Fruit fly (Drosophila melanogaster): ENCODE data around the gene soti.
A peak's percentile ranks its signal among the peaks of the same experiment; 100 is the strongest.

The soti gene

DNA sequence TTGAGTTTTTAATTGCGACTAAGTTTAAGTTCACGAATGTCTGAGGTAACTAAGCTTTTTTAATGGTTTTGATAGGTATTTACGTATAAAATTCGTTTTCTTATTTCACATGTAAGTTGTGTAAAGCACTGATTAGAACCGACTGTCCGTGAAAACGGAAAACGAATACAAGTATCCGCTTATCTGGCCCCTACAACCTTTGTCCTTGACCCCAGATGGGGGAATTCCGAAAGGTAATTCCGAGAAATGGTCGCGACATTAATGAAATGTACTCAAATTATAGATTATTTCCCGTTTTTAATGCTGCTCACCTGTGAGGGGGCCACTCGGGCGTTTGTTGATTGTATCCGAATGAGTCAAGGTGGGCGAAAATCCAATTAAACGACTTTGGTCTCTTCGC lies 14.6 kb downstream of the soti start:
- no peak for TF ChIP-seq CG17801 (GFP tag; optimal IDR thresholded peaks at IDR 0.05; ENCODE audit: partially characterized antibody)

DNA sequence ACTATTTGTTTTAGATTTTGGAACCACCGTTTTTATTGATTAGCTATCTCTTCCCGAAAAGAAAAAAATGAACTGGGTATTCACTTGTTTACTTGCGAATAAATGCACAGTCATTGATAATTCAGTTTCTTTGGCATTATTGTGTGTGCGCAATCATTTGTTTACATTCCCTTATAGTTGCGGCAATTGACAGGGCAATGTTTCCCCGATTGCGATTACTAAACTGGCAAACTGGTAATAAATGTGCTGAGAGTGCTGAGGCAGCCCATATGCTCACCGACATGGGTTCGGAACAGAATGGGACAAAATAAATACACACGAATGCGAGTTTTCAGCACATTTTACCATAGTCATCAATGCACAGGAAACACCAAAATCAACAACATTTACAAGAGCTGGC lies 15.6 kb downstream of the soti start:
- no peak for TF ChIP-seq CG17801 (GFP tag; optimal IDR thresholded peaks at IDR 0.05; ENCODE audit: partially characterized antibody)

DNA sequence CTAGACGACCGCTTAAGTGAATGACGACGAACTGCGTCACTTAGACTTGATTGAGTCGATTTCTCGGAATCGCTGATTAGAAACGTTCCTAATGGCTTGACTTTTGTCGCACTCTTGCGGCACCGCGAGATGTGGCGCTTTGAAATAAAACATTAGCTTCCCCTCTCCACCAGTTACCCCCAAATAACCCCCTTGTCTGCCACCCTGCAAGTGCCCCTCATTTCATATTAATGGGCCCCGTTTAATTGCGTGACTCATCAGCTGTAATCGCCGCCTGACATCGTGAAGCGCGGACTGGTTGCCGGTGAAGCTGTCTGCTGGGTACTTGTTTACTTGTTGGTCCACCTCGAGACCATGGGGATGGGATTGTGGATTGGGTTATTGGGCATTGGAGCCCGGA lies 17.3 kb downstream of the soti start:
- TF ChIP-seq CG17801 (GFP tag; optimal IDR thresholded peaks at IDR 0.05; ENCODE audit: partially characterized antibody): no peak

DNA sequence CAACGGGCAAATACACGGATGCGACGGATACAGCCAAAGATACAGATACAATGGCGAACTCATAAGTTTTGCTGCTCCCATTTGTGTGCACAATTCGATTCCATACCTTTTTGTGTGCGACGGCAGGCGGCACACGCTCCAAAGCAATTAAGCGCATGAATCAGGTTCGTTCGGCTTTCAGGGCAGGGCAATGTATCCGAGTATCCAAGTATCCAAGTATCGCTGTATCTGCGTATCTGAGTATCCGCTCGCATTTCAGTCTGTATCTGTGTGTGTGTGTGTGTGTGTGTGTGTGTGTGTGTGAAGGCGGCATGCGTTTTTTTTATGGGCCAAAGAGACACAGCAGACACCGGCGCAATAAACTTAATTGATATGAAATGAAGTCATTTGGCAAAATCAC lies 18.3 kb downstream of the soti start:
- no peak for TF ChIP-seq CG17801 (GFP tag; optimal IDR thresholded peaks at IDR 0.05; ENCODE audit: partially characterized antibody)

DNA sequence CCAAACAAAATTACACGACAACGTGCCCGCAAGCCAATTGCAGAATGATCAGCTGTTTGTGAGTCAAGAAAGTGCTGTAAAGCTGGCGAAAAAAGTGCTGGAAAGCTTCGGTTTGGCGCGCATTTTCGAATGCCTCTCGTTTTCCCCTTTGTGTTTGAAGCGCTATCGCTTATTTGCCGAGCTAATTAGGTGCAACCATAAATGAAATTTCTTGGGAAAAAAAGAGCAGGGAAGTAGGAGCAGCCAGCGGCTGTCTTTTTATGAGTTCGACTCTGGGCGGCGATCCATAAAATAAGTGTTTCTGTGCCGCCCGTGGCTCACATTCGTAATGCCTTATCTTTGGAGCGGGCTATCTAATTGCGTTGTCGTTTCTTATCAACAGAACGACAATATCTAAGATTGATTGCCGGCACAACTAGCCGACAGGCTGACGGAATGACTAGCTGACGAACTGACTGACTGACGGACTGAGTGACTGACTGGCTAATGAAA lies 19.7 kb downstream of the soti start, which contains the start of gene Dnaaf5:
Gene Dnaaf5 (minus strand): TSS at position 46 of the 492 bp plus-strand sequence.
- peak; percentile 66 for TF ChIP-seq CG17801 (GFP tag; optimal IDR thresholded peaks at IDR 0.05; ENCODE audit: partially characterized antibody)

DNA sequence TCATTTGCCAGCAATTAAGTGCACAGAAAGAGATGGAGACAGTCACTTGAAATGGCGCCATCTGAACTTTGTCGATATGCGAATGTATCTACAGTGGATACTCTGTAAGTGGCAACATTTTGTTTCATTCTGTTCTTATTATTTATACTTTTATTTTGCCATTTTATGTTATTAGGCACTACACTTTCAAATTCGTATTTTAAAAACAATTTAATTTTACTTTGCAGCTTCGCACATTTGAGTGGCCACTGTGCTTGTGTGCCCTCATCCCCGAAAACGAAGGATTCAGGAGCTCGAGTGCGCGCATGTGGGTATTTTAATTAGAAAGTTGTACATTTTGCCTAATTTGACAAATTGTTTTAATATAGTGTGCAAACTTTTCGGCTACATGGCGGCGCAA lies 24.1 kb downstream of the soti start:
- peak; percentile 22 for TF ChIP-seq CG17801 (GFP tag; optimal IDR thresholded peaks at IDR 0.05; ENCODE audit: partially characterized antibody)

DNA sequence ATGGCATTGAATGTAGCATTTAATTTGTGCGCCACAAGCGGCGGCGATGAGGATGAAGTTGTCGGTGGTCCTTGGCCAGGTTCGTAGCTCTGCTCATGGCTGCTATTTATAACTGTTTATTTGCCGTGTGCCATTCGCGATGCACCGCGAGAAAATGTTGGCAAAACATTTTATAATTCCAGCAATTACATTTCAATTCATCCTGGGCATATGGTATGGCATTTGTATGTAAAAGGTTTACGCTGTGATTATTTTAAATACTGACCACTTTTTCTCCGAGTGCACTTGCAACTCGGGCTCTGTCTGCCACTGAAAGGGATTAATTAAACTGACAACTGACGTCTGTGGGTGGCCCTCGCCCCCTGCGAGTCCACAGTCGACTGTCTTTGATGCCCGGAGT lies 24.9 kb downstream of the soti start:
- no peak for TF ChIP-seq CG17801 (GFP tag; optimal IDR thresholded peaks at IDR 0.05; ENCODE audit: partially characterized antibody)

DNA sequence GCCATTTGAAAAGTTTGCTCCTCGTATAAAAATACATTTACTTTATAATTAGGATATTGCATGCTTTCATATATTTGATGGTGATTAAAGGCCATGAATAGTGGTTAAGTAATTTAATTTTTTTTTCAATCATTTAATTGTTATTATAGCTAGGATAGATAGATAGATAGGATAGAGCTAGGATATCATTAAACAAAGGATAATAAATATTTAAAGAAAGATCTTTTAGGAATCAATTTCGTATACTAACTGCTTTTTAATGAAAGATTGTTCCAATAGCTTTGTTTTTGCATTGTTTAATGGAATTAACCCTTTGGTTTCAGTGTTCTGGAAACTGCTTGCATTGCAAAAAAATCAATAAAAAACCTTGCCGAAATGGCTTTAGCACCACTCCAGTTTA lies 26.9 kb downstream of the soti start:
- no peak for TF ChIP-seq CG17801 (GFP tag; optimal IDR thresholded peaks at IDR 0.05; ENCODE audit: partially characterized antibody)

DNA sequence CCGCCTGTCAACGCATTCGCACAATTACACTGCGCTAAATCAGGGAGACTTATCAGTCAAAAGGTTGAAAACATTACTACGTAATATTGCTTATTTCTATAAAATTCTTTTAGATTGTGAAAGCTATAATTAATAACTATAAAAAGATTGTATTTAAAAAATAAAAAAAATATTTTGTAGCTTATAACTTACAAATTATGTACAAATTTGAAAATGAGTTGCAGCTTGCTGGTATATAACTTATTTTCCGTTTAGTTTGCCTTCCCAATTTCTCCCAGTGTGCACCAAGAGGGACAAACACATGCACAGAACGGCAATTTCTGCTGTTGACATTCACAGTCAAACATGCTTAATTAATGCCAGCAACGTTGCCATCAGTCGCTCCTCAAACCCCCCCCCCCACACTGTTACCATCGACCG lies 27.8 kb downstream of the soti start:
- peak; percentile 88 for TF ChIP-seq CG17801 (GFP tag; optimal IDR thresholded peaks at IDR 0.05; ENCODE audit: partially characterized antibody)

DNA sequence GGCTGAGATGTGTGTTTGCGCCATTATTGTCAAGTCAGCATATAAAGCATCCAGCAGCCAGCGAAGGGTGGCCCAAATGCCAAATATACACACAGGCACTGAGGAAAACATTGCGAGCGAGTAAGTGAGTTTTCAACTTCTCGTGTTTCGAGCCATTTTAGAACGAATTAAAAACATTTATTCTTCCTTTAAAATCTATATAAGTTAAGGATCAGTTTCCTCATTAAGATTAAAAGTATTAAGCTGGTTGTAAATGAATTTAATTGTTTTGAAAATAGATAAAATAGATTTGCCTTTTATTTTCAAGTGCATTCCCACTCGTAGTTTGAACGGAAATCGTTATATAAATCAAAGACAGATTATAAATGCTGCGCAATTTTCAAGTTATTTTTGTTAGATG lies 30.1 kb downstream of the soti start:
- no peak for TF ChIP-seq CG17801 (GFP tag; optimal IDR thresholded peaks at IDR 0.05; ENCODE audit: partially characterized antibody)

DNA sequence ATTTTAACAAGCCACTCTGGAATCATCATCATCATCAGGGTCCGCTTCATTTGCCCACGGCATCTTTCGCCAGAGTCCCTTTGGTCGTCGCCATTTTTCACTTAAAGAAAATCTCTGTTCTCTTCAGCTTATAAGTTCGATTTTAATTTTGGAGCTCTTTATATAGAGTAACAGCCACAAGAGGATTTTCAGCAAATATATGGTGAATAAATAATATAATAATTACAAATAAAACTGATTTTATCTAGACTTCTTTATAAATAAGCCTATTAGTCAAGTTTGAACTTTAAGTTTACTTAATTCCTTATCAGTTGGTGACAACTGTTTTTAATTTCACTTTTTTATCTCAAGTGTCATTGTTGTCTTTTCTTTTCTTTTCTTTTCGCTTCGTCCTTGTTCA lies 33.0 kb downstream of the soti start:
- no peak for TF ChIP-seq CG17801 (GFP tag; optimal IDR thresholded peaks at IDR 0.05; ENCODE audit: partially characterized antibody)

DNA sequence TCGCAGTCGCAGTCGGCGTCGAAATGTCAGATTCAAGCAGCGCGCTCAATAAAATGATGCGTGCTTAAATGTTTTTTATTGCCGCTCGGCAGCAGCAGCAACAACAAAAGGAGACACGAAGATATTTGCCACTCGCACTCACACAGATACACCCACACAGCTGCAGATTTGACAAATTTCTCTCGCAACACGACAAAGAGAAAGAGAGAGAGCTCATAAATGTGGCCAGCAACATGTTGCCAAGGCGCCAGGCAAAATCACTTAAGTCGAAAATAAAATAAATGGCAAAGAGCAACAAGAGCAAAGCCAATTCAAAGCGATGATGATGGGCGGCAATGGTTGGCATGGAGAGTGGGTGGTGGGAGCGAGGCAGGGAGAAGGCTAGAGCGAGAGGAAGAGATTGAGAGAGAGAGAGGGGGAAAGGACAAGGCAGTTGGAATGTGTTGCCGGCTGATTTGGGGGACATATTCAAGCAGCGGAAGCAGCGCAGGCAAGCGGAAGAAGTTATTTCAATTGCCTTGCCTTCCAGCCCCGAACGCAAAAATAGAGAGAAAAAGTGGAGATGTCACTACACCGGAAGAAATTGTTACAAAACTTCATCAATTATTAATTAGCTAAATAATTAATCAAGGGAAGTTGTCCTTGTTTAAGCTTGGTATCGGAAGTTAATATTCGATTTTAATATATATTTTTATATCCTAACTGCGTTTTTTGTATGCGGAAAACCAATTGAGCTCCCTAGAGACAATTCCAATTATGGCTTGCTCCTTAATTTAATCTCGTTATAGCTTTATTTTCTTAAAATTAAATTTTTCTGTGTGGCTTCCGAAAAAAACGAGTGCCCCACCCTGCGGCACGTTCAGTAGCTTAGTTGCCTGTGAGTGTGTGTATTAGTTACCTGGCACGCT lies 34.4 kb downstream of the soti start:
- TF ChIP-seq CG17801 (GFP tag; optimal IDR thresholded peaks at IDR 0.05; ENCODE audit: partially characterized antibody): no peak

DNA sequence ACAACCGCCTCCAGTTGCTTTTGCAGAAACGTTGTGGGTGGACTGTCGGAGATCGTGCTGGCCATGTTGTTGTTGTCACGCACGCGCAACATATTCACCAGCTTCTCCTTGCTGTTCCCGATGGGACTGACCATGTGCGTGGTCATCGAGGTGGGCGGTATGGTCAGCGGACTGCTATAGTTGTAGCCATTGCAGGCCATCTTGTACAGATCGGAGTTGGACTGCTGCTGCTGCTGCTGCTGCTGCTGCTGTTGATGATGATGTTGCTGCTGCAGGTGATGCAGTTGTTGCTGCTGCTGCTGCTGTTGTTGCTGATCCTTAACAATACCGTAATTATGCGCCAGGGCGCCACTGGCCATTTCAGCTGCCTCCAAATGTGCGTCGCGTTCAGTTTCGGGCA lies 36.7 kb downstream of the soti start:
- no peak for TF ChIP-seq CG17801 (GFP tag; optimal IDR thresholded peaks at IDR 0.05; ENCODE audit: partially characterized antibody)

DNA sequence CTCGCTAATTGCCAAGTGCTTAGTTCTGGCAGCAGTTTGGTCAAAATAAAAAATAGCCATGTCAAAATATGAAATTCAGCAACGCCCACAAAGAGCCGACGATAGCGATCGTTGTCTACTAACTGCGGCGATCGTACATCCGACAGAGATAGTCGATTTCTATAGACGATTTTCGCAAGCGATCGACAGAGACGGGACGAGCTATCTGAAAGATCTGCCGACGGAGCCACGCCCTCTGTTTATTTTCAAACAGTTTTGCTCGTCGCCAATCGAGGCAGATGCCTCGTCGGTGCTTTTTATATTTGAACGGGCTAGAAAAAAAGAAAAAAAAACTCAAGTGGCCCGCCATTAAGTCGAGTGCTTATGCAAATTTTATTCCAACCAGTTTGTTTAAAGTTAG lies 46.0 kb downstream of the soti start:
- no peak for TF ChIP-seq CG17801 (GFP tag; optimal IDR thresholded peaks at IDR 0.05; ENCODE audit: partially characterized antibody)

DNA sequence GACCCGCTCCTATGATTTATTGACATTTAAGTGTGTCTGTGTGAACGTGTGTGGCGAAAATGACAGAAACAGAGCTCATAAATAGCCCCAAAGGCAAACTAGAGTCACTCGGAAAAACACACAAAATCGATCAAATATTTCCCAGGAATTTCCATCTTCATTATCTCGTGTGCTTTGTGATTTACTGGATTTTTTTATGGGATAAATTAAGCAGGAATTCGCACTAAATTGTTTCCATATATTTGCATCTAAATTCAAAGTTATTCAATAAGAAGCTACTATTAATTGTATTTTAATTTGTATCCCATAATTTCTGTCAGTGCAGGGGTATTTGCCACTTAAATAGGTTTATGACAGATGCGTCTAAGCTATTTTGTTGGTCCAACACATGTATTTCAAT lies 48.8 kb downstream of the soti start:
- no peak for TF ChIP-seq CG17801 (GFP tag; optimal IDR thresholded peaks at IDR 0.05; ENCODE audit: partially characterized antibody)

DNA sequence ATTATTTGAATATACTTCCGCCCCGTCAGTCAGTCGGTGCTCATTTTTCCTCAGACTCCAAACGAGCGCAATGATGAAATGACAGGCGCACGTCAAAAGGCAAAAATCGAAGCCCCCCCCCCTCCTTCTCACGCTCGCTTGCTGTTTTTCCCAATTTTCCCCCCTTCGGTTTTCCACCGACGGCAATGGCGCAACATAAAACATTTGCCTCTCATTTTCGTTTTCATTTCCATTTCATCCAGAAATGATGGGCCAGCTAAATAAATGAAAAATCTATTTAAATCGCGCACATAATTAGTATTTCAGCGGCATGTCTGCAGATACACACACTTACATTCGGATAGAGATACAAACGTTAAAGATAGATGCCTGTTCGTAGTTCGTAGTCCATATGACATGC lies 50.0 kb downstream of the soti start:
- TF ChIP-seq CG17801 (GFP tag; optimal IDR thresholded peaks at IDR 0.05; ENCODE audit: partially characterized antibody): no peak
